Worm (Caenorhabditis elegans) whole organism, L4 larva: Measurements from ENCODE around the gene T28C12.1.

Experiments
- aly-2 ChIP-seq: sonication (generic microtip); optimal IDR thresholded peaks from 2 replicates; lab custom pipeline; 2018; ENCODE audit warnings: missing biosample characterization, missing genetic modification characterization
- ama-1 ChIP-seq: fragments of 150-350 bp; optimal IDR thresholded peaks from 2 replicates; lab custom pipeline; 2014; ENCODE audit warnings: inconsistent platforms, mixed read lengths
- lin-39 ChIP-seq: fragments of 150-350 bp; optimal IDR thresholded peaks from 2 replicates; lab custom pipeline; 2014; ENCODE audit warnings: missing biosample characterization, missing genetic modification reagents, missing genetic modification characterization
- nhr-41 ChIP-seq: fragments of 200-800 bp; sonication (Bioruptor generic); IDR thresholded peaks from 2 replicates; pipeline ENCODE4 v1.3.6; 2022; ENCODE audit warnings: missing genetic modification reagents, missing genetic modification characterization, missing compliant biosample characterization

- no peak for TF ChIP-seq aly-2
- no peak for TF ChIP-seq lin-39 (tag; lab: Kevin White, UChicago)
- TF ChIP-seq nhr-41 (GFP tag; lab: Robert Waterston, UW), result no peak
- no peak for TF ChIP-seq ama-1 (lab: Kevin White, UChicago)
Measured at ce11 chrV:6352350-6352749, 20.6 kb downstream of the T28C12.1 start.
